Worm (Caenorhabditis elegans) whole organism, L3 larva: ENCODE measurements around the gene F26F2.10.

ENCODE experiments used
- R02D3.7 ChIP-seq: fragments of 150-350 bp; optimal IDR thresholded peaks from 2 replicates; lab custom pipeline; 2014; ENCODE audit warnings: missing biosample characterization, missing genetic modification characterization
- ZK546.5 ChIP-seq: sonication (generic microtip); optimal IDR thresholded peaks from 2 replicates; lab custom pipeline; 2017; ENCODE audit warnings: missing biosample characterization, missing genetic modification characterization
- aly-2 ChIP-seq: fragments of 150-350 bp; optimal IDR thresholded peaks from 2 replicates; lab custom pipeline; 2014; ENCODE audit warnings: missing biosample characterization, missing genetic modification characterization
- ama-1 ChIP-seq: fragments of 150-350 bp; optimal IDR thresholded peaks from 2 replicates; lab custom pipeline; 2018
- ceh-16 ChIP-seq: sonication (generic microtip); optimal IDR thresholded peaks from 2 replicates; lab custom pipeline; 2017; ENCODE audit warnings: missing biosample characterization, missing genetic modification characterization
- ceh-9 ChIP-seq: sonication (generic microtip); optimal IDR thresholded peaks from 2 replicates; lab custom pipeline; 2018; ENCODE audit warnings: missing biosample characterization, missing genetic modification characterization
- daf-12 ChIP-seq: fragments of 150-350 bp; optimal IDR thresholded peaks from 2 replicates; lab custom pipeline; 2014; ENCODE audit warnings: missing biosample characterization, missing genetic modification reagents, missing genetic modification characterization
- egl-27 ChIP-seq: sonication (generic microtip); optimal IDR thresholded peaks from 4 replicates; lab custom pipeline; 2017; ENCODE audit warnings: missing biosample characterization, missing genetic modification reagents, missing genetic modification characterization
- eor-1 ChIP-seq, 2 experiments: fragments of 150-350 bp; optimal IDR thresholded peaks; 2 replicates each; lab custom pipeline; 2014 to 2018; ENCODE audit warnings: missing biosample characterization in 2 of 2, missing genetic modification characterization in 2 of 2
- fkh-2 ChIP-seq: fragments of 150-350 bp; optimal IDR thresholded peaks from 2 replicates; lab custom pipeline; 2014; ENCODE audit warnings: missing biosample characterization, missing genetic modification reagents, missing genetic modification characterization
- hmg-11 ChIP-seq: sonication (generic microtip); optimal IDR thresholded peaks from 2 replicates; lab custom pipeline; 2016; ENCODE audit warnings: missing genetic modification characterization, missing compliant biosample characterization
- lin-15B ChIP-seq: fragments of 150-350 bp; optimal IDR thresholded peaks from 2 replicates; lab custom pipeline; 2014; ENCODE audit warnings: missing biosample characterization, missing genetic modification characterization
- lin-39 ChIP-seq: fragments of 150-350 bp; optimal IDR thresholded peaks from 2 replicates; lab custom pipeline; 2018; ENCODE audit warnings: missing biosample characterization, missing genetic modification reagents, missing genetic modification characterization
- lsy-12 ChIP-seq: sonication (generic microtip); optimal IDR thresholded peaks from 2 replicates; lab custom pipeline; 2016; ENCODE audit warnings: mild to moderate bottlenecking, missing genetic modification characterization, missing compliant biosample characterization
- nfya-1 ChIP-seq: sonication (generic microtip); optimal IDR thresholded peaks from 2 replicates; lab custom pipeline; 2017; ENCODE audit warnings: missing genetic modification characterization, mild to moderate bottlenecking, missing compliant biosample characterization, antibody characterized with exemption, moderate library complexity; ENCODE audit not compliant: insufficient read depth
- nhr-12 ChIP-seq: fragments of 150-350 bp; optimal IDR thresholded peaks from 2 replicates; lab custom pipeline; 2014; ENCODE audit warnings: missing biosample characterization, missing genetic modification characterization
- nhr-23 ChIP-seq: fragments of 150-350 bp; optimal IDR thresholded peaks from 2 replicates; lab custom pipeline; 2014; ENCODE audit warnings: missing biosample characterization, missing genetic modification reagents, missing genetic modification characterization
- nhr-237 ChIP-seq: fragments of 150-350 bp; optimal IDR thresholded peaks from 2 replicates; lab custom pipeline; 2014; ENCODE audit warnings: missing biosample characterization, missing genetic modification characterization
- nhr-25 ChIP-seq: sonication (generic microtip); optimal IDR thresholded peaks from 2 replicates; lab custom pipeline; 2017; ENCODE audit warnings: missing biosample characterization, missing genetic modification characterization
- nhr-28 ChIP-seq: fragments of 150-350 bp; optimal IDR thresholded peaks from 2 replicates; lab custom pipeline; 2014; ENCODE audit warnings: missing biosample characterization, missing genetic modification characterization
- nhr-43 ChIP-seq: sonication (generic microtip); optimal IDR thresholded peaks from 2 replicates; lab custom pipeline; 2016; ENCODE audit warnings: mild to moderate bottlenecking, missing genetic modification characterization, missing compliant biosample characterization; ENCODE audit not compliant: poor library complexity, severe bottlenecking
- nhr-67 ChIP-seq: fragments of 150-350 bp; optimal IDR thresholded peaks from 2 replicates; lab custom pipeline; 2014; ENCODE audit warnings: missing biosample characterization, missing genetic modification characterization
- nhr-77 ChIP-seq: fragments of 150-350 bp; optimal IDR thresholded peaks from 2 replicates; lab custom pipeline; 2014; ENCODE audit warnings: missing biosample characterization, missing genetic modification characterization
- pha-4 ChIP-seq: fragments of 150-350 bp; optimal IDR thresholded peaks from 2 replicates; lab custom pipeline; 2014; ENCODE audit warnings: missing biosample characterization, missing genetic modification reagents, missing genetic modification characterization
- pqm-1 ChIP-seq: fragments of 150-350 bp; optimal IDR thresholded peaks from 2 replicates; lab custom pipeline; 2017; ENCODE audit warnings: missing biosample characterization, missing genetic modification characterization, inconsistent platforms
- sea-2 ChIP-seq: fragments of 150-350 bp; sonication (generic microtip); optimal IDR thresholded peaks from 4 replicates; lab custom pipeline; 2014; ENCODE audit warnings: missing biosample characterization, missing genetic modification reagents, missing genetic modification characterization
- skn-1 ChIP-seq: fragments of 150-350 bp; optimal IDR thresholded peaks from 2 replicates; lab custom pipeline; 2014; ENCODE audit warnings: missing biosample characterization, missing genetic modification characterization
- tbx-2 ChIP-seq: sonication (generic microtip); optimal IDR thresholded peaks from 2 replicates; lab custom pipeline; 2016; ENCODE audit warnings: mild to moderate bottlenecking, missing genetic modification characterization, missing compliant biosample characterization
- unc-39 ChIP-seq: sonication (generic microtip); optimal IDR thresholded peaks from 4 replicates; lab custom pipeline; 2017; ENCODE audit warnings: missing biosample characterization, missing genetic modification characterization
- unc-62 ChIP-seq: fragments of 150-350 bp; sonication (generic microtip); optimal IDR thresholded peaks from 4 replicates; lab custom pipeline; 2014; ENCODE audit warnings: missing biosample characterization, missing genetic modification reagents, missing genetic modification characterization
- zag-1 ChIP-seq: fragments of 150-350 bp; optimal IDR thresholded peaks from 2 replicates; lab custom pipeline; 2014; ENCODE audit warnings: missing biosample characterization, missing genetic modification characterization
- ztf-11 ChIP-seq: fragments of 150-350 bp; optimal IDR thresholded peaks from 2 replicates; lab custom pipeline; 2014; ENCODE audit warnings: missing biosample characterization, missing genetic modification characterization

Gene F26F2.10

DNA sequence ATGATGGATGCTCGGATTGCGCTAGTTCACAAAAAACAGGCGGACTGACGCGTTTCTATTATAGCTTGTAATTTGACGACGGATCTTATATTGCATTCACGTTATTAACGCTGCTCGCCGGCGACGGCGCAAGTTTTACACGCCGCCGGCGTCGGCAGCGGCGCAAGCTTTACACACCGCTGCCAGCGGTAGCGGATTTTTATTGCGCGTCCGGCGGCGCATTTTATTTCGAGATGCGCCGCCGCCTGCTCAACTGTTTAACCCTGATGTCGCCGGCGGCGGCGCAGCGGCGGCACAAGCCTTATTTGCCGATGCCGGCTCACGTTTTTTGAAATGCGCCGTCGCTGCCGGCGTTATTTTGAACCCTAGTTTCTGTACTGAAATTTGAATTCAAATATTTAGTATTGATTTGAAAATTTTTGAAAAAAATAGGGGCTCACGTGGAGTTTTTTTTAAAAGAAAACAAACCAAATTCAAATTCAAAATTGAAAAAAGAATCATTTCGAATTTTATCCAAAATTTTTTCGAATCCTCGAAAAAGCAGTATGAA, 10.0 kb upstream of the F26F2.10 start, which contains the start of gene ttr-57:
ttr-57 (plus strand) TSS at position 500 of the 550 bp plus-strand sequence.
- TF ChIP-seq pha-4 (tag; lab: Kevin White, UChicago) (no peak), unc-39 (tag; lab: Kevin White, UChicago) (no peak), unc-62 (GFP tag; lab: Kevin White, UChicago) (no peak), lin-39 (tag; lab: Kevin White, UChicago) (no peak), eor-1 (tag; optimal IDR thresholded peaks at IDR 0.05; lab: Kevin White, UChicago) (no peak), pqm-1 (tag; lab: Kevin White, UChicago) (no peak), nhr-67 (tag; lab: Kevin White, UChicago) (no peak), tbx-2 (tag; lab: Kevin White, UChicago) (no peak), ceh-16 (tag; lab: Kevin White, UChicago) (no peak), egl-27 (tag; lab: Kevin White, UChicago) (no peak), nhr-12 (tag; lab: Kevin White, UChicago) (no peak), hmg-11 (tag; lab: Kevin White, UChicago) (no peak), nhr-25 (tag; lab: Kevin White, UChicago) (no peak), nhr-43 (tag; lab: Kevin White, UChicago) (no peak), nhr-23 (no peak), sea-2 (GFP tag; lab: Kevin White, UChicago) (no peak), ama-1 (no peak), fkh-2 (tag; lab: Kevin White, UChicago) (no peak), ceh-9 (tag; lab: Kevin White, UChicago) (no peak), ZK546.5 (tag; lab: Kevin White, UChicago) (no peak)

ce11 chrV:20603014-20603413, 8.4 kb upstream of the F26F2.10 start, which contains the start of gene ttr-11:
TSS of gene ttr-11 (plus strand) at chrV:20603314.
- TF ChIP-seq daf-12 (tag; lab: Kevin White, UChicago) (no peak), ZK546.5 (tag; lab: Kevin White, UChicago) (no peak), unc-39 (tag; lab: Kevin White, UChicago) (no peak), fkh-2 (tag; lab: Kevin White, UChicago) (no peak), nfya-1 (no peak)

DNA sequence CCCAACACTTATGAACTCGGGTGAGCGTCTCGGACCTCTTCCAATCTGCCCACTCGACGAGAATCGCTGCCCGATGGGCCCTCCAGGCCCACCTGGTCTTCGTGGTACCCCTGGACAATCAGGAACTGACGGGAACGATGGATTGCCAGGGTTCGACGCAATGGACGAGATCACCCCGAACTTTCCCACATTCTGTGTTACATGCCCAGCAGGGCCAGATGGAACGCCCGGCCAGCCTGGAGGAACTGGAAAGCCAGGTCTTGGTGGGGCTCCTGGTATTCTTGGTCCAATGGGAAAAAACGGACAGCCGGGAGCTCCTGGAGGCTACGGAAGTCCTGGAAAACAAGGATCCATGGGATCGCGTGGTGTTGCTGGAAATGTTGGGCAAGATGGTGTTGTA, 6.1 kb upstream of the F26F2.10 start:
- TF ChIP-seq aly-2 (no peak), hmg-11 (tag; lab: Kevin White, UChicago) (no peak), skn-1 (no peak), egl-27 (tag; lab: Kevin White, UChicago) (no peak), nhr-77 (tag; lab: Kevin White, UChicago) (no peak), lsy-12 (tag; lab: Kevin White, UChicago) (no peak), lin-39 (tag; lab: Kevin White, UChicago) (no peak), ceh-9 (tag; lab: Kevin White, UChicago) (no peak)
- TF ChIP-seq, all 47 proteins: peak for 0

ce11 chrV:20599795-20600194, 5.1 kb upstream of the F26F2.10 start, which contains the start of gene col-163:
TSS of gene col-163 (plus strand) at chrV:20600095.
- TF ChIP-seq nhr-237 (tag; lab: Kevin White, UChicago) (no peak), ceh-16 (tag; lab: Kevin White, UChicago) (no peak), sea-2 (GFP tag; lab: Kevin White, UChicago) (no peak), nhr-77 (tag; lab: Kevin White, UChicago) (no peak), eor-1 (tag; optimal IDR thresholded peaks at IDR 0.05; lab: Kevin White, UChicago) (no peak), R02D3.7 (tag; lab: Kevin White, UChicago) (no peak)

DNA sequence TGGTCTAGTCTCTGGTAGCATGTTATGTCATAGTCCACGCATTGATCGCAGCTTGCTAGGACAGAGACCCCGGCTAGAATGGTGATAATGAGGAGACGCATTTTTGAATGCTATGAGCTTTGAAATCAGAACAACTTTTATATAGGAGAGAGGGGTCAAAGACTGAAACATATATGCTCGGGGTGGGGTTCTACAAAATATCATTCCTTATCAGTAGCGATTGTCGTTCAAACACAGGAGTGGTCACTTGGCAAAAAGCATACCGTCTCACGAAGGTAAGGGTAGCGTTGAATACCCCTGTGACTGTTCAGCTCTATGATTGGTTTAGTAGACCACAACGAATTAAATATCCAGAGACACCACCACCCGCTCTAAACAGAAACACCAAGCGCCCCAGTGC, 2.4 kb upstream of the F26F2.10 start, which contains the start of gene F46B3.1:
F46B3.1 (minus strand) TSS at position 101 of the 400 bp plus-strand sequence.
- TF ChIP-seq ztf-11 (tag; lab: Kevin White, UChicago) = no peak
- no peak for TF ChIP-seq egl-27 (tag; lab: Kevin White, UChicago)
- no peak for TF ChIP-seq nhr-28 (tag; lab: Kevin White, UChicago)
- no peak for TF ChIP-seq nhr-12 (tag; lab: Kevin White, UChicago)
- TF ChIP-seq nhr-23 = no peak
- no peak for TF ChIP-seq aly-2
- TF ChIP-seq nfya-1 = no peak
- TF ChIP-seq daf-12 (tag; lab: Kevin White, UChicago) = no peak
- TF ChIP-seq nhr-25 (tag; lab: Kevin White, UChicago) = no peak
- TF ChIP-seq lin-15B = no peak
- no peak for TF ChIP-seq zag-1 (tag; lab: Kevin White, UChicago)
- TF ChIP-seq R02D3.7 (tag; lab: Kevin White, UChicago) = no peak
- no peak for TF ChIP-seq nhr-77 (tag; lab: Kevin White, UChicago)
